Fruit fly (Drosophila melanogaster) whole organism, adult: Measurements from ENCODE around the gene CG31729.

Source experiments
- CG12768 ChIP-seq: fragments of 200-800 bp; sonication (Bioruptor generic); optimal IDR thresholded peaks from 2 replicates; lab custom pipeline; 2017; ENCODE audit warnings: missing biosample characterization, missing genetic modification characterization, mild to moderate bottlenecking, moderate library complexity, missing genetic modification reagents
- CG14711 ChIP-seq: fragments of 200-800 bp; sonication (Bioruptor generic); optimal IDR thresholded peaks from 2 replicates; lab custom pipeline; 2018; ENCODE audit warnings: missing biosample characterization, mild to moderate bottlenecking, missing genetic modification characterization, moderate library complexity
- CG1620 ChIP-seq: fragments of 200-800 bp; sonication (Bioruptor generic); optimal IDR thresholded peaks from 2 replicates; lab custom pipeline; 2016; ENCODE audit warnings: missing biosample characterization, missing genetic modification characterization
- CG7045 ChIP-seq: fragments of 200-800 bp; sonication (Bioruptor generic); optimal IDR thresholded peaks from 2 replicates; lab custom pipeline; 2017; ENCODE audit warnings: missing biosample characterization, mild to moderate bottlenecking, missing genetic modification characterization
- CG7101 ChIP-seq: fragments of 200-800 bp; sonication (Bioruptor generic); optimal IDR thresholded peaks from 2 replicates; lab custom pipeline; 2018; ENCODE audit warnings: missing biosample characterization, mild to moderate bottlenecking, missing genetic modification characterization, moderate library complexity
- Hr96 ChIP-seq: fragments of 200-800 bp; sonication (Bioruptor generic); optimal IDR thresholded peaks from 2 replicates; lab custom pipeline; 2016; ENCODE audit warnings: missing biosample characterization, missing genetic modification characterization
- bab1 ChIP-seq: fragments of 200-800 bp; sonication (Bioruptor generic); optimal IDR thresholded peaks from 3 replicates; lab custom pipeline; 2019; ENCODE audit warnings: missing biosample characterization, mild to moderate bottlenecking, missing genetic modification characterization, moderate library complexity
- cic ChIP-seq: fragments of 200-800 bp; sonication (Bioruptor generic); optimal IDR thresholded peaks from 2 replicates; lab custom pipeline; 2017; ENCODE audit warnings: missing biosample characterization, mild to moderate bottlenecking, missing genetic modification characterization, moderate library complexity
- cnc ChIP-seq, 2 experiments: fragments of >200 bp; optimal IDR thresholded peaks; 2 replicates each; lab custom pipeline; 2017
- kay ChIP-seq: fragments of 200-800 bp; sonication (Bioruptor generic); peaks from one replicate; lab custom pipeline; 2016; ENCODE audit warnings: missing biosample characterization, missing genetic modification characterization, borderline replicate concordance
- ovo ChIP-seq: fragments of 200-800 bp; sonication (Bioruptor generic); optimal IDR thresholded peaks from 2 replicates; lab custom pipeline; 2016; ENCODE audit warnings: missing biosample characterization, missing genetic modification characterization
- toe ChIP-seq: fragments of 200-800 bp; sonication (Bioruptor generic); optimal IDR thresholded peaks from 2 replicates; lab custom pipeline; 2016; ENCODE audit warnings: missing biosample characterization, missing genetic modification characterization

dm6 chr2L:13272541-13272940, 17.3 kb upstream of the CG31729 start:
- TF ChIP-seq CG14711 (tag; lab: Kevin White, UChicago) (no peak), toe (GFP tag; lab: Kevin White, UChicago) (no peak), cic (GFP tag; lab: Kevin White, UChicago) (no peak), ovo (GFP tag; lab: Kevin White, UChicago) (no peak), Hr96 (GFP tag; lab: Kevin White, UChicago) (no peak), cnc (optimal IDR thresholded peaks at IDR 0.05; lab: Kevin White, UChicago) (no peak), CG1620 (no peak), bab1 (GFP tag; lab: Kevin White, UChicago) (no peak), kay (GFP tag; lab: Kevin White, UChicago) (no peak), CG7101 (no peak), CG12768 (GFP tag; lab: Kevin White, UChicago) (no peak), CG7045 (GFP tag; lab: Kevin White, UChicago) (no peak)
